Worm (Caenorhabditis elegans): ENCODE data around the gene cwp-1.

cwp-1 gene

DNA sequence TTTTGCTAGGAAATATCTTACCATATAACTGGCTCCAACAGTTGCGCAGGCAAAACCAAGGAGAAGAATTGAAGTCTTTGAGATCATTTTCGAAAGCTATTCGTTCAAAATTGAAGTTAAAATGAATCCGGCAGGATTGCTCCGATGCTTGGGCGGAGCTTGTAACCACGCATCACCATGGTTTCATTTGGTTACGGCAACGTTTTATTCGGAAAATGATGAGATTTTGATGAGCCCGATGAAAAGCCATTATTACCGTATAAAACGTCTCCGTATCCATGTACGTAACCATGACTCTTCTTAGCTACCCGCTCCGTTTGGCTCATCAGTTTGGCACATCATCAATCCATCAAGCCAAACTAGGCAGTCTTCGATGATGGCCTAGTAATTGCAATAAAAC lies at the start of gene cwp-1:
cwp-1 (minus strand) TSS at position 101 of the 400 bp plus-strand sequence.
- TF ChIP-seq ztf-11 (tag; optimal IDR thresholded peaks at IDR 0.05) (no peak), fos-1 (tag; optimal IDR thresholded peaks at IDR 0.05) (no peak), nhr-76 (tag; optimal IDR thresholded peaks at IDR 0.05) (no peak), ceh-16 (tag; optimal IDR thresholded peaks at IDR 0.05) (no peak)

DNA sequence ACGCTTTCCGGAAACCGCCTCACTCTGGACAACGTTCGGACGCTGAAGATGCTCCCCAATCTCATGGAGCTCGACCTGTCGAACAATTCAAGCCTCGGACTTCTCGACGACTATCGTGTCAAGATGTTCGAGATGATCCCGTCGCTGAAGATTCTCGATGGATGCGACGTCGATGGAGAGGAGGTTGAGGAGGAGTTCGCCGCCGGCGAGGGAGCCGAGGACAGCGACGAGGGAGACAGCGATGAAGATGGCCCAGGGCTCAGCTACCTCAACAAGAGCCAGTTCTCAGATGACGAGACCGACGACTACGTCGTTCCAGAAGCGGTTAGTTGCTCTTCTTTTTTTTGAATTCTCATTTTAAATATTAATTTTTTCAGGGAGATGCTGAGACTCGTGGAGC lies 49.7 kb upstream of the cwp-1 start:
- TF ChIP-seq lin-15B (tag; optimal IDR thresholded peaks at IDR 0.05) (no peak), daf-12 (tag; optimal IDR thresholded peaks at IDR 0.05) (no peak), sea-2 (GFP tag; optimal IDR thresholded peaks at IDR 0.05) (no peak), hmg-11 (tag; optimal IDR thresholded peaks at IDR 0.05) (no peak), skn-1 (tag; optimal IDR thresholded peaks at IDR 0.05) (no peak), ztf-11 (tag; optimal IDR thresholded peaks at IDR 0.05) (no peak), ama-1 (optimal IDR thresholded peaks at IDR 0.05) (no peak), mdl-1 (tag; optimal IDR thresholded peaks at IDR 0.05) (no peak), tbx-2 (tag; optimal IDR thresholded peaks at IDR 0.05) (no peak), elt-2 (tag; optimal IDR thresholded peaks at IDR 0.05) (no peak), nhr-237 (tag; optimal IDR thresholded peaks at IDR 0.05) (no peak), ZK546.5 (tag; optimal IDR thresholded peaks at IDR 0.05) (no peak), lsy-12 (tag; optimal IDR thresholded peaks at IDR 0.05) (no peak), nhr-76 (tag; optimal IDR thresholded peaks at IDR 0.05) (no peak), unc-39 (tag; optimal IDR thresholded peaks at IDR 0.05) (no peak), nhr-12 (tag; optimal IDR thresholded peaks at IDR 0.05) (no peak), aly-2 (tag; optimal IDR thresholded peaks at IDR 0.05) (no peak), elt-1 (tag; optimal IDR thresholded peaks at IDR 0.05) (no peak), nhr-43 (tag; optimal IDR thresholded peaks at IDR 0.05; ENCODE audit: poor library complexity, severe bottlenecking) (no peak)

ce11 chrV:4889976-4890479 lies 48.9 kb upstream of the cwp-1 start, which contains the start of gene T19H12.2:
T19H12.2 (plus strand) TSS chrV:4890429.
- TF ChIP-seq nfya-1 (tag; optimal IDR thresholded peaks at IDR 0.05; ENCODE audit: insufficient read depth) = no peak
- no peak for TF ChIP-seq snpc-4 (tag; optimal IDR thresholded peaks at IDR 0.05)
- TF ChIP-seq pha-4 (tag; optimal IDR thresholded peaks at IDR 0.05) = no peak
- TF ChIP-seq zag-1 (tag; optimal IDR thresholded peaks at IDR 0.05) = no peak
- TF ChIP-seq daf-12 (tag; optimal IDR thresholded peaks at IDR 0.05) = no peak

DNA sequence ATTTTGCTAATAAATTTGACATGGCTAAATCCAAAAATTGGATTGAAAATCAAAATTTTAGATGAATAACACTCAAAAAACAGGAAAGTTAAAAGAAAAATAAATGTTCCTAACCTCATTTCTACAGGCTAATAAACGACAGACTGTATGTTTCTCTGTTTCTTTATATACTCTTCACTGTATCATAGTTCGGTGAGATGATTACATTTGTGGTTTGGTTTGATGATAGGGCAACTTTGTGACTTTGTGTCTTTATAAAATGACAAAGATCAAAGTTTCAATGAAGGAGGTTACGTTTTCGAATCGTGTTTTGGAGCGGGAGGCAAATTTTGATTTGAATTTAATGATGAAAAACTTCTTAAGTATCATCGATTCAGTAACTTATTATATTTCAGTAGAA lies 48.4 kb upstream of the cwp-1 start, which contains the start of gene ugt-12:
ugt-12 (minus strand) TSS at position 153 of the 400 bp plus-strand sequence.
- TF ChIP-seq nfya-1 (tag; optimal IDR thresholded peaks at IDR 0.05; ENCODE audit: insufficient read depth) (no peak), nhr-43 (tag; optimal IDR thresholded peaks at IDR 0.05; ENCODE audit: poor library complexity, severe bottlenecking) (no peak), elt-2 (tag; optimal IDR thresholded peaks at IDR 0.05) (peak; percentile 71), nhr-67 (tag; optimal IDR thresholded peaks at IDR 0.05) (no peak), pha-4 (tag; optimal IDR thresholded peaks at IDR 0.05) (peak; percentile 39), fkh-2 (tag; optimal IDR thresholded peaks at IDR 0.05) (no peak), lin-39 (tag; optimal IDR thresholded peaks at IDR 0.05) (no peak), ztf-11 (tag; optimal IDR thresholded peaks at IDR 0.05) (no peak), nhr-237 (tag; optimal IDR thresholded peaks at IDR 0.05) (no peak), ZK546.5 (tag; optimal IDR thresholded peaks at IDR 0.05) (no peak), ztf-4 (tag; optimal IDR thresholded peaks at IDR 0.05) (no peak), unc-62 (GFP tag; optimal IDR thresholded peaks at IDR 0.05) (no peak), lin-15B (tag; optimal IDR thresholded peaks at IDR 0.05) (no peak), pqm-1 (tag; optimal IDR thresholded peaks at IDR 0.05) (peak; percentile 43), egl-5 (tag; optimal IDR thresholded peaks at IDR 0.05) (no peak), aly-2 (tag; optimal IDR thresholded peaks at IDR 0.05) (no peak), nhr-77 (tag; optimal IDR thresholded peaks at IDR 0.05) (no peak), egl-27 (tag; optimal IDR thresholded peaks at IDR 0.05) (no peak), skn-1 (tag; optimal IDR thresholded peaks at IDR 0.05) (no peak), mdl-1 (tag; optimal IDR thresholded peaks at IDR 0.05) (no peak), fkh-10 (GFP tag; optimal IDR thresholded peaks at IDR 0.05) (no peak), ceh-16 (tag; optimal IDR thresholded peaks at IDR 0.05) (no peak), daf-12 (tag; optimal IDR thresholded peaks at IDR 0.05) (no peak), elt-3 (tag; optimal IDR thresholded peaks at IDR 0.05) (no peak), mml-1 (tag; optimal IDR thresholded peaks at IDR 0.05) (no peak), fos-1 (tag; optimal IDR thresholded peaks at IDR 0.05) (no peak), sea-2 (GFP tag; optimal IDR thresholded peaks at IDR 0.05) (no peak), eor-1 (tag; optimal IDR thresholded peaks at IDR 0.05) (no peak), ceh-82 (tag; optimal IDR thresholded peaks at IDR 0.05) (no peak), nhr-25 (tag; optimal IDR thresholded peaks at IDR 0.05) (no peak), nhr-23 (tag; optimal IDR thresholded peaks at IDR 0.05) (peak; percentile 35), tbx-2 (tag; optimal IDR thresholded peaks at IDR 0.05) (no peak), ama-1 (optimal IDR thresholded peaks at IDR 0.05) (no peak), nhr-28 (tag; optimal IDR thresholded peaks at IDR 0.05) (no peak), ceh-9 (tag; optimal IDR thresholded peaks at IDR 0.05) (no peak), snpc-4 (tag; optimal IDR thresholded peaks at IDR 0.05) (no peak)
